Worm (Caenorhabditis elegans): Measurements from ENCODE around the gene vps-52.

vps-52 gene

ce11 chrX:7553331-7553730 is 11.8 kb upstream of the vps-52 start:
- TF ChIP-seq him-1 (tag; optimal IDR thresholded peaks at IDR 0.05) (no peak), W03F9.2 (tag; optimal IDR thresholded peaks at IDR 0.05) (no peak), dao-5 (tag; optimal IDR thresholded peaks at IDR 0.05) (no peak)

DNA sequence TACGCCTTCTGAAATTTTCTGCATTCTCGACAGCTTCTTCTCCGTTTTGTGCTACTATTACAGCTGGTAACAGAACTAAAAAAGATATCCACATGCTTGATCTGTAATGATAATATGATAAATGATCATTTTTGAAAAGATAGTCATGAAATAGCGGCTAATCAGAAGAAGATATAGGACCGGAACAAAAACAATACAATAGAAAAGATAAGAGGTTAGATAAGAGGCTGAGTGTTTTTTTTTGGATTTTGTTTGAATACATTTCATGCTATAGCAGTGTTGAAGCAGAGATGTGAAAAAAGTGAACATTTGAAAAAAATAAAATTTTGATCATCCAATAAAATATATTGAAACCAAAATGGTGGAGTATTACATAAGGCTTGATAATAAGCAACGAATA is 10.8 kb upstream of the vps-52 start, which contains the start of gene F46C8.8:
Gene F46C8.8, minus strand, starts transcription at position 101 of the 400 bp plus-strand sequence.
- TF ChIP-seq W03F9.2 (tag; optimal IDR thresholded peaks at IDR 0.05), result no peak

DNA sequence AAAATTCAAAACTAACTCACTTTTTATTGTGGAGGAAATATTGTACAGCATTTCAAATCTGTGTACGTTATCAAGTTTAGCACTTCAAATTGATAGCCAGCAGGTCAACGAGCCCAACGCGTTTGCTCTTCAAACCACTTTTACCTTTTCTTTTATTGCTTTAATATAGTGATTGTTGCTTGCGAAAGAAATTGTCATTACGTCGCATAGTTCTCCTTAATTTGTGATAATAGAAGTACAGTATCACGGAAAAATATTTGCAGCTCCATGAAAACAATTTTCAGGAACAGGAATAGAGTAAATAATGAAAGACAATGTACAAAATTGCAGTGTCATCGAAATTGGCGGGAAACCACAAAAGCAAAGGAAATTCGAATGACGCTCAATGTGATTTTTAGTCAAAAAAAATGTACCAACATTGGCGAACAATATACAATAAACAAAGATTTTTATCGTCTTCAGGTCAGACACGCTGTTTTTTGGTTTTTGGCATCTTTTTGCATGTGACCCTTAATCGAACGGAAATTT is 6.1 kb upstream of the vps-52 start, which contains the start of the genes PDB1.1 and F08C6.5:
Gene PDB1.1, minus strand, starts transcription at position 158 of the 528 bp plus-strand sequence.
Gene F08C6.5, plus strand, starts transcription at position 478 of the 528 bp plus-strand sequence.
- TF ChIP-seq W03F9.2 (tag; optimal IDR thresholded peaks at IDR 0.05), result no peak

- TF ChIP-seq W03F9.2 (tag; optimal IDR thresholded peaks at IDR 0.05) (no peak), dao-5 (tag; optimal IDR thresholded peaks at IDR 0.05) (no peak), him-1 (tag; optimal IDR thresholded peaks at IDR 0.05) (no peak)
Measured at ce11 chrX:7561972-7562371, 3.2 kb upstream of the vps-52 start.

- TF ChIP-seq W03F9.2 (tag; optimal IDR thresholded peaks at IDR 0.05), result no peak
Measured at ce11 chrX:7562625-7563024, 2.5 kb upstream of the vps-52 start, which contains the start of gene sto-1. sto-1 (plus strand) TSS chrX:7562824.

DNA sequence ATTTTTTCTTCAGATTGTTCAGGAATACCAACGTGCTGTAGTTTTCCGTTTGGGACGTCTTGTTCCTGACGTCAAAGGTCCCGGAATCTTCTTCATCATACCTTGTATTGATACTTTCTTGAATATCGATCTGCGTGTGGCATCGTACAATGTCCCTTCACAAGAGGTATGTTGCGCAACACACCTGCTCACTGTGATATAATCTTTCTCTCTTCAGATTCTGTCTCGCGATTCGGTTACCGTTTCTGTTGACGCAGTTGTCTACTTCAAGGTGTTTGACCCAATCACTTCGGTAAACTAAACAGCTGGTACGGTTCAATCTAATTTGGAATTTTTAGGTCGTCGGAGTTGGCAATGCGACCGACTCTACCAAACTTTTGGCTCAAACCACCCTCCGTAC is 1.7 kb upstream of the vps-52 start:
- TF ChIP-seq W03F9.2 (tag; optimal IDR thresholded peaks at IDR 0.05) (no peak), dao-5 (tag; optimal IDR thresholded peaks at IDR 0.05) (no peak), him-1 (tag; optimal IDR thresholded peaks at IDR 0.05) (no peak)

DNA sequence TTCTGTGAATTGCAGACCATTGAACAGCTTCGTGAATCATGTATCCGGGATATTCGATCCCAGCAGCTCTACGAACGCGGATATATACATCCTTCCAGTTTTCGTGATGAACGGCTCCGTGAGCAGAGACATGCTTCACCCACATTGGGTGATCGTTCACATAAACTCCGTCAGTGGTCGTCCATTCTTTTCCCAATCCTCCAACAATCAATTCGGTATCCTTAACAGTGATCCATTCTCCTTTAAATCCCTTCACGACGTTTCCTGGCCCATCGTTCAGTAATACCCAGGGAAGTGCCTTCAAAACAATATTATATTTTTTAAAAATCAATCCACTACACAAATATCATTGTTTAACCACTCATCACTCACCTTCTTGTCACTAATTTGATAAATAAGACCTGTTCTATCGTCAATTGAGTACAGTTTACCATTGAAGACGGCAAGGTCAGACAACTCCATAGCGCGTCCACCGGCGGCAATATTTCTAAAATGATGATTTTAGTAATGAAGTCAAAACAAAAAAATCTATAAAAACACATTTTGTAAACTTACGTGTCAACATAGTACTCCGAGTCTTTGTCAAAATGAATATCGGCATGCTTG is 3.7 kb downstream of the vps-52 start:
- TF ChIP-seq dao-5 (tag; optimal IDR thresholded peaks at IDR 0.05) (no peak), W03F9.2 (tag; optimal IDR thresholded peaks at IDR 0.05) (no peak), him-1 (tag; optimal IDR thresholded peaks at IDR 0.05) (no peak)

- TF ChIP-seq him-1 (tag; optimal IDR thresholded peaks at IDR 0.05), result no peak
- TF ChIP-seq dao-5 (tag; optimal IDR thresholded peaks at IDR 0.05), result no peak
- no peak for TF ChIP-seq W03F9.2 (tag; optimal IDR thresholded peaks at IDR 0.05)
Measured at ce11 chrX:7569685-7570518, 4.8 kb downstream of the vps-52 start, which contains the start of gene apy-1. apy-1 (minus strand) TSS chrX:7569722.

- TF ChIP-seq dao-5 (tag; optimal IDR thresholded peaks at IDR 0.05), result no peak
- TF ChIP-seq him-1 (tag; optimal IDR thresholded peaks at IDR 0.05), result no peak
- no peak for TF ChIP-seq W03F9.2 (tag; optimal IDR thresholded peaks at IDR 0.05)
Measured at ce11 chrX:7572057-7572456, 6.9 kb downstream of the vps-52 start, which contains the start of gene pcyt-1. pcyt-1 (plus strand) TSS chrX:7572357.

- TF ChIP-seq him-1 (tag; optimal IDR thresholded peaks at IDR 0.05), result no peak
- TF ChIP-seq dao-5 (tag; optimal IDR thresholded peaks at IDR 0.05), result no peak
- no peak for TF ChIP-seq W03F9.2 (tag; optimal IDR thresholded peaks at IDR 0.05)
Measured at ce11 chrX:7573172-7573571, 8.0 kb downstream of the vps-52 start.

- TF ChIP-seq dao-5 (tag; optimal IDR thresholded peaks at IDR 0.05), result no peak
- no peak for TF ChIP-seq him-1 (tag; optimal IDR thresholded peaks at IDR 0.05)
- TF ChIP-seq W03F9.2 (tag; optimal IDR thresholded peaks at IDR 0.05), result no peak
Measured at ce11 chrX:7573572-7573628, 8.3 kb downstream of the vps-52 start, which contains the start of the genes unc-98 and F08C6.18. unc-98 (minus strand) TSS chrX:7573619. F08C6.18 (minus strand) TSS chrX:7573628.

DNA sequence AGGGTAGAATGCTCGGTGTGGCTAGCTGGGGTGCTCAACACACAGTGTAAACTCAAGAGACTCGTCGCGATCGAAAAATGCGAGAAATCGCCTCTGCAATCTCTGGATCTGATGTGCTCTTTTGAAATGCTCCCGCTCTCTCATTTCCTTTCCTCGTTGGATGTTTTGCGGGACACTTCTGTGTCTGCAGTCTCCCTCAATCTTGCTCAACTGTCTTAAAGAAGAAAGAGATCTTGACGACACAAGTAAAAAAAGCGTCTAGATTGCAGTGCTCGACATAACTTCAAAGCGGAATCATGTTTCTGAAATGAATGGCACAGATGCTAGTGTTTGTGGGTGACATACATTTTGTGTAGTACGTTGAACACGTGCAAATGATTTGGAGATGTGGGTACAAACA is 8.5 kb downstream of the vps-52 start:
- TF ChIP-seq W03F9.2 (tag; optimal IDR thresholded peaks at IDR 0.05) (no peak), him-1 (tag; optimal IDR thresholded peaks at IDR 0.05) (no peak), dao-5 (tag; optimal IDR thresholded peaks at IDR 0.05) (no peak)

DNA sequence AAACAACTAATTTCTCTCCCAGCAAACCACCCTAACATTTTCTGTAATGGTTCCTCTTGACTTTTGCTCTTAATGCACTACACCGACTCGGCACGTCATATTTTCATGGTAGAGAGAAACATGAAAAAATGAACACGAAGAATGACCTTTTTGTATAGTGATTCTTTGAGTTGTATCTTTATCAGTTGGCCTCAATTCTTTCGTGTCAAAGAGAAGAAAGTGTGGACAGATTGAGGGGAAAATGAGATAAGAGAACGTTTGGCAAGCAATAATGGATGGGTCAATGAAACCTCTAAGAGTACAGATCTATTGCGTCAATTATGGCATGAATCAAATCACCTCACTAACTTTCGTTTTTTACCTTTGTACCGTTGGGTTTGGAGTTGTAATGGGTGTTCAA is 10.8 kb downstream of the vps-52 start:
- TF ChIP-seq him-1 (tag; optimal IDR thresholded peaks at IDR 0.05) (no peak), W03F9.2 (tag; optimal IDR thresholded peaks at IDR 0.05) (no peak), dao-5 (tag; optimal IDR thresholded peaks at IDR 0.05) (no peak)

DNA sequence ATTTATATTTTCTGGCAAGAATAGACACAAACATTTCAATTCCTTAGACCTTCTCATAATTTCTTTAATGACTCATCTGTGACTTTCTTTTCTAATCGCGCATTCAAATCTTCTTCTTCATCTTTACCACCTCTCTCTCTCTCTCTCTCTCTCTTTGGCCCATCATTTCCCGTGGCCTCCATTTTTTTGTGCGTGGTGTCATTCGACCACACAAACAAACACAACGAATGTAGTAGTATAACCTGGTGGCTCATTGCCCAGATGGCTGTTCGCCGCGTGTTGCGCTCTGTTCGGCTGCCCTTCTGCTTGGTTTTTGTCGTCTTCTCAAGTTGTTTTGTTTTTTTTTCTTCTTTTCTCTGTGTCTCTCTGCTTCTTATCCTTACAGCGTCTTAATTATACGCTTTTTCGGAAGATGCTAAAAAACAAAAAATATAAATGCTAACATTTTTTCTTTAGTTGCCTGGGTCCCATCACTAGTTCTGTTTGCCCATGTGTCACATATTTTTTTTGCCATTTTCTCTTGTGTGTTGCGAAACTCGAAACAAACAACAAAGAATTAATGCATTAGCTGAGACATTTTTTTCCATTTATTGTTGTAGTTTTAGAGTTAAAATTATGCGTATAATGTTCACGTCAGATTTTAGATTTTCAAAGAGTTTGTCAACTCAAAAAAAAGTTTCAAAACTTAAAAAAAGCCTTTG is 12.5 kb downstream of the vps-52 start:
- TF ChIP-seq dao-5 (tag; optimal IDR thresholded peaks at IDR 0.05) (no peak), W03F9.2 (tag; optimal IDR thresholded peaks at IDR 0.05) (no peak), him-1 (tag; optimal IDR thresholded peaks at IDR 0.05) (no peak)

Data from whole organism, L4/young adult.